Worm (Caenorhabditis elegans): ENCODE data around the gene irld-44.

irld-44 gene

DNA sequence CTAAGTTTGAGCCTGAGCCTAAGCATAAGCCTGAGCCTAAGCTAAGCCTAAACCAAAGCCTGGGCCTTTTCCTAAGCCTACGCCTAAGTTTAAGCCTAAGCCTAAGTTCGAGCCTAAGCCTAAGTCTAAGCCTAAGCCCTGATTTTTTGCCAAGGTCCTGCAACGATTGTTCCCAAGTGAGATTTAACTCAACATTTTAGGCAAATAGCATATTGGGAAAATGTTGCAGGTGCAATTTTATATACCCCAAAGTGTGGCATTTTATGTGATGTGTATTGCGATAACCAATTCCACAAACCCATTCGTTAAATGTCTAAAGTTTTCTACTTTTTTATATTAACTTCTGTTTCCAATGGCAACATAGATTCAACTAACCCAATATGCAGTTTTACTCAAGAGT lies 11.1 kb downstream of the irld-44 start, which contains the start of gene irld-40:
Gene irld-40 (plus strand): TSS at position 301 of the 400 bp plus-strand sequence.
- TF ChIP-seq K02D7.2 (tag; optimal IDR thresholded peaks at IDR 0.05) (no peak), ztf-16 (tag; optimal IDR thresholded peaks at IDR 0.05) (no peak), elt-2 (tag; optimal IDR thresholded peaks at IDR 0.05) (no peak), mec-3 (tag; optimal IDR thresholded peaks at IDR 0.05; ENCODE audit: borderline replicate concordance) (no peak)

DNA sequence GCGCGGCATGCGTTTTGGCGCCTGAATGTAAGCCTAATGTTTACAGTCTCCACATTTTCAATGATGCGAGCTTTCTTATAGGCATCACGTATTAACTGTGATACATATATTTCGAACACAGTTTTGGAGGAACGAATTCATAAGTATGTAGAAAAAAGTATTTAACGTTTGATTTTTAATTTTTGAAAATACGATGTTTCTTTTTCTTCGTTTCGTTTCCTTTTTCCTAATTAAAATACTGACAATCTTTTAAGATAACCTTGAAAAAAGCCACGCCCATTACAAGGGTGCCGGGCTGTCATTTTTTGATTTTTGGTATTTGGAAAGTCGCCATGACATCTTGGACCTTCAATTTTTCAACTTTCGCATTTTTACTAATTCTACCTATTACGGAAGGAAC lies 13.8 kb downstream of the irld-44 start, which contains the start of gene K04F1.9:
Gene K04F1.9 (plus strand): TSS at position 301 of the 400 bp plus-strand sequence.
- TF ChIP-seq lin-11 (tag; optimal IDR thresholded peaks at IDR 0.05) (no peak), ceh-34 (tag; optimal IDR thresholded peaks at IDR 0.05) (no peak), elt-4 (tag; optimal IDR thresholded peaks at IDR 0.05) (no peak), T23F11.4 (GFP tag; optimal IDR thresholded peaks at IDR 0.05) (no peak), ceh-19 (GFP tag; optimal IDR thresholded peaks at IDR 0.05) (no peak), K02D7.2 (tag; optimal IDR thresholded peaks at IDR 0.05) (no peak), pros-1 (tag; optimal IDR thresholded peaks at IDR 0.05) (no peak), nfya-1 (tag; optimal IDR thresholded peaks at IDR 0.05) (no peak), fkh-10 (GFP tag; optimal IDR thresholded peaks at IDR 0.05) (no peak), Y22D7AL.16 (tag; optimal IDR thresholded peaks at IDR 0.05) (no peak), dmd-4 (tag; optimal IDR thresholded peaks at IDR 0.05; ENCODE audit: borderline replicate concordance) (no peak), ceh-22 (tag; optimal IDR thresholded peaks at IDR 0.05) (no peak), odd-2 (tag; optimal IDR thresholded peaks at IDR 0.05) (no peak)

DNA sequence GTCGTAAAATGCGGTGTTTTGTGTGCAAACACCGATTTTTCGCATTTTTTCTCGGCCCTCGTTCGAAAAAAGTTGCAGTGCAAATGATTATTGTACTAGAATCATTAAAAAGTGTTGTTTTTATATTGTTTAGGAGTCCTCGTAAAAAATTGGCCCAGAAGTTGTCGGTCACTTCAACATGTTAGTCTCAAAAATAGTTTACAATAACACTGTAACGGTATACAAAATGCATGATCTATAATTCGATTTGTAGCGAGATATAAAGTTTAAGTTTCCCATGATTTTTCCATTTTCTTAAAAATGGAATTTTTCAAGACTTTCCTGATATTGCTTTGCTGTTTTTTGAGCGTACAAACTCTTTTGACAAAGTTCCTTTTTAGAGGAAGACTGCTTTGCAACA lies 15.8 kb downstream of the irld-44 start, which contains the start of gene K04F1.8:
Gene K04F1.8 (plus strand): TSS at position 301 of the 400 bp plus-strand sequence.
- TF ChIP-seq pha-2 (tag; optimal IDR thresholded peaks at IDR 0.05): no peak
- TF ChIP-seq syd-9 (tag; optimal IDR thresholded peaks at IDR 0.05): no peak
- no peak for TF ChIP-seq fax-1 (tag; optimal IDR thresholded peaks at IDR 0.05)
- no peak for TF ChIP-seq che-1 (tag; optimal IDR thresholded peaks at IDR 0.05)
- TF ChIP-seq ceh-22 (tag; optimal IDR thresholded peaks at IDR 0.05): no peak
- TF ChIP-seq C08G9.2 (tag; optimal IDR thresholded peaks at IDR 0.05): no peak
- TF ChIP-seq odd-2 (tag; optimal IDR thresholded peaks at IDR 0.05): no peak

DNA sequence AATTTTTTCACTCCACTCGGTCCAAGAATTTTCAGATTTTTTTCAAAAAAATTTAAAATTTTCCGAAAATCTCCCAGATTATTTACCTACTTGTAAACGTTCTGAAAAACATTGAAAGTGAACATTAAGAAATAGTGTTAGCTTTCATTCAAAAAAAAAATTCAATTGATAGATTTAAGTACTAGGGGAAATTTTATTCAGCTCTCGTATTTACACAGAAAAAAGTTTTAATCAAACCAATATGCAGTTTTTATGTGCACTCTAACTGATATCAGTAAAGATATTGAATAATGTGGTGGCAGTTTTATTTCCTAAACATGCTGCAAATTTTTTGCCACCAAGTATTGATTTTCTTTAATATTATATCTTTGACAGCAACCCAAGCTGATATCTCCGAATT lies 17.1 kb downstream of the irld-44 start, which contains the start of gene irld-42:
Gene irld-42 (plus strand): TSS at position 301 of the 400 bp plus-strand sequence.
- no peak for TF ChIP-seq lin-11 (tag; optimal IDR thresholded peaks at IDR 0.05)
- no peak for TF ChIP-seq pat-9 (tag; optimal IDR thresholded peaks at IDR 0.05)
- TF ChIP-seq sdc-2 (tag; optimal IDR thresholded peaks at IDR 0.05): no peak
- no peak for TF ChIP-seq ceh-9 (tag; optimal IDR thresholded peaks at IDR 0.05)
- no peak for TF ChIP-seq ceh-22 (tag; optimal IDR thresholded peaks at IDR 0.05)
- no peak for TF ChIP-seq hlh-30 (tag; optimal IDR thresholded peaks at IDR 0.05; ENCODE audit: insufficient read depth)
- no peak for TF ChIP-seq nhr-11 (tag; optimal IDR thresholded peaks at IDR 0.05)
- TF ChIP-seq ceh-24 (tag; optimal IDR thresholded peaks at IDR 0.05): no peak

DNA sequence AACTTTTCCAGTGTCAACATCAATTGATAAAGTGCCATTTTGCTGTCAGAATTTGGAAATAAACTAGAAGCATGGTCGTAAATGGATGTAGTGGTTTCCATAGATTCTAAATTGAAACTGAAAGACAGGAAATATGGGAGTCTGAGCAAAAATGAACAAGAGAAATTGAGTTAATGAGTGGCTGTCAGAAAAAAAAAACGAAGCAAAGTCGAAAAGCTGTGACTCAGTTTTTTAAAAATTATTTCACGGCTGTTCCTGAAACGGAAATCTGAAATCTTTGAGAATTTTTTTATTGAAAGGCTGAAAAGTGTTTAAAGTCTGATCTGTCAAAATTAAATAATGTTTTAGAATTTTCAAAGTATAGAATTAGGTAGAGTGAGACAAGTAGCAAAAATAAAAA lies 27.1 kb downstream of the irld-44 start, which contains the start of gene srw-98:
Gene srw-98 (minus strand): TSS at position 101 of the 400 bp plus-strand sequence.
- TF ChIP-seq hlh-30 (tag; optimal IDR thresholded peaks at IDR 0.05; ENCODE audit: insufficient read depth): no peak
- TF ChIP-seq syd-9 (tag; optimal IDR thresholded peaks at IDR 0.05): no peak
- TF ChIP-seq lin-11 (tag; optimal IDR thresholded peaks at IDR 0.05): no peak
- no peak for TF ChIP-seq sdc-2 (tag; optimal IDR thresholded peaks at IDR 0.05)
- no peak for TF ChIP-seq ceh-31 (tag; optimal IDR thresholded peaks at IDR 0.05)
- no peak for TF ChIP-seq unc-3 (GFP tag; conservative IDR thresholded peaks at IDR 0.05)
- no peak for TF ChIP-seq unc-3 (tag; optimal IDR thresholded peaks at IDR 0.05)
- no peak for TF ChIP-seq ceh-34 (tag; optimal IDR thresholded peaks at IDR 0.05)
- TF ChIP-seq ceh-18 (tag; optimal IDR thresholded peaks at IDR 0.05): no peak
- no peak for TF ChIP-seq sox-2 (GFP tag; IDR thresholded peaks at IDR 0.05)
- TF ChIP-seq ceh-30 (tag; optimal IDR thresholded peaks at IDR 0.05): no peak
- TF ChIP-seq nhr-232 (tag; optimal IDR thresholded peaks at IDR 0.05): no peak
- TF ChIP-seq fkh-6 (tag; optimal IDR thresholded peaks at IDR 0.05): no peak
- no peak for TF ChIP-seq sox-4 (tag; optimal IDR thresholded peaks at IDR 0.05)
- TF ChIP-seq hlh-13 (GFP tag; optimal IDR thresholded peaks at IDR 0.05): no peak
- no peak for TF ChIP-seq hlh-8 (tag; optimal IDR thresholded peaks at IDR 0.05)
